Fruit fly (Drosophila melanogaster) whole organism, embryonic: ENCODE data around the gene CG33060.
A peak's percentile ranks its signal among the peaks of the same experiment; 100 is the strongest.

Source experiments
- Atf3 ChIP-seq: fragments of 200-800 bp; sonication (Bioruptor generic); optimal IDR thresholded peaks from 3 replicates; lab custom pipeline; 2016; ENCODE audit warnings: missing biosample characterization, missing genetic modification characterization
- Atf6 ChIP-seq: fragments of 200-800 bp; sonication (Bioruptor generic); IDR thresholded peaks from 2 replicates; pipeline ENCODE4 v1.3.6; 2022; ENCODE audit warnings: missing biosample characterization, missing genetic modification characterization
- Bdp1 ChIP-seq: fragments of 200-800 bp; sonication (Bioruptor generic); optimal IDR thresholded peaks from 3 replicates; lab custom pipeline; 2016; ENCODE audit warnings: missing biosample characterization, missing genetic modification characterization
- CG10209 ChIP-seq: fragments of 200-800 bp; sonication (Bioruptor generic); optimal IDR thresholded peaks from 3 replicates; lab custom pipeline; 2017; ENCODE audit warnings: missing biosample characterization, mild to moderate bottlenecking, missing genetic modification characterization, missing genetic modification reagents
- CG11560 ChIP-seq: fragments of 200-800 bp; sonication (Bioruptor generic); IDR thresholded peaks from 3 replicates; pipeline ENCODE4 v1.3.6; 2022; ENCODE audit warnings: missing biosample characterization, missing genetic modification characterization
- CG12104 ChIP-seq: fragments of 200-800 bp; sonication (Bioruptor generic); optimal IDR thresholded peaks from 3 replicates; lab custom pipeline; 2016; ENCODE audit warnings: missing biosample characterization, missing genetic modification characterization
- CG12219 ChIP-seq: fragments of 200-800 bp; sonication (Bioruptor generic); optimal IDR thresholded peaks from 3 replicates; lab custom pipeline; 2018; ENCODE audit warnings: missing biosample characterization, mild to moderate bottlenecking, missing genetic modification characterization
- CG13894 ChIP-seq: fragments of 200-800 bp; sonication (Bioruptor generic); optimal IDR thresholded peaks from 3 replicates; lab custom pipeline; 2018; ENCODE audit warnings: missing biosample characterization, mild to moderate bottlenecking, missing genetic modification characterization, moderate library complexity
- CG14050 ChIP-seq: fragments of 200-800 bp; sonication (Bioruptor generic); IDR thresholded peaks from 3 replicates; pipeline ENCODE4 v1.3.6; 2022; ENCODE audit warnings: missing biosample characterization, missing genetic modification characterization
- CG1529 ChIP-seq: fragments of 200-800 bp; sonication (Bioruptor generic); optimal IDR thresholded peaks from 3 replicates; lab custom pipeline; 2018; ENCODE audit warnings: missing biosample characterization, missing genetic modification characterization
- CG1602 ChIP-seq: fragments of 200-800 bp; sonication (Bioruptor generic); optimal IDR thresholded peaks from 3 replicates; lab custom pipeline; 2016; ENCODE audit warnings: missing biosample characterization, missing genetic modification characterization
- CG1832 ChIP-seq: fragments of 200-800 bp; sonication (Bioruptor generic); optimal IDR thresholded peaks from 2 replicates; lab custom pipeline; 2017; ENCODE audit warnings: missing biosample characterization, mild to moderate bottlenecking, missing genetic modification characterization, inconsistent platforms
- CG2116 ChIP-seq: fragments of 200-800 bp; sonication (Bioruptor generic); optimal IDR thresholded peaks from 3 replicates; lab custom pipeline; 2018; ENCODE audit warnings: missing biosample characterization, mild to moderate bottlenecking, missing genetic modification characterization
- CG34376 ChIP-seq: fragments of 200-800 bp; sonication (Bioruptor generic); optimal IDR thresholded peaks from 2 replicates; lab custom pipeline; 2018; ENCODE audit warnings: missing biosample characterization, mild to moderate bottlenecking, missing genetic modification characterization
- CG6254 ChIP-seq: fragments of 200-800 bp; sonication (Bioruptor generic); optimal IDR thresholded peaks from 3 replicates; lab custom pipeline; 2017; ENCODE audit warnings: mild to moderate bottlenecking, missing biosample characterization, missing genetic modification reagents, missing genetic modification characterization
- CG7271 ChIP-seq: fragments of 200-800 bp; sonication (Bioruptor generic); optimal IDR thresholded peaks from 2 replicates; lab custom pipeline; 2018; ENCODE audit warnings: missing biosample characterization, mild to moderate bottlenecking, missing genetic modification characterization, moderate library complexity
- CG7745 ChIP-seq: fragments of 200-800 bp; sonication (Bioruptor generic); optimal IDR thresholded peaks from 2 replicates; lab custom pipeline; 2018; ENCODE audit warnings: missing biosample characterization, mild to moderate bottlenecking, missing genetic modification characterization, moderate library complexity
- CG8290 ChIP-seq, 3 experiments: fragments of 200-800 bp; sonication (Bioruptor generic); optimal IDR thresholded peaks; 2 replicates each; lab custom pipeline; 2016 to 2019; ENCODE audit warnings: missing biosample characterization in 3 of 3, missing genetic modification characterization in 3 of 3, mild to moderate bottlenecking in 2 of 3, moderate library complexity in 1 of 3
- CG8944 ChIP-seq: fragments of 200-800 bp; sonication (Bioruptor generic); optimal IDR thresholded peaks from 3 replicates; lab custom pipeline; 2016; ENCODE audit warnings: missing biosample characterization, missing genetic modification characterization
- Dip3 ChIP-seq: fragments of 200-800 bp; sonication (Bioruptor generic); optimal IDR thresholded peaks from 3 replicates; lab custom pipeline; 2016; ENCODE audit warnings: missing biosample characterization, missing genetic modification characterization
- Doc3 ChIP-seq: fragments of 200-800 bp; sonication (Bioruptor generic); IDR thresholded peaks from 3 replicates; pipeline ENCODE4 v1.3.6; 2022; ENCODE audit warnings: missing biosample characterization, missing genetic modification characterization; ENCODE audit not compliant: partially characterized antibody
- ERR ChIP-seq: fragments of 200-800 bp; sonication (Bioruptor generic); optimal IDR thresholded peaks from 2 replicates; lab custom pipeline; 2016; ENCODE audit warnings: missing biosample characterization, missing genetic modification characterization
- Eip74EF ChIP-seq, 2 experiments: fragments of 200-800 bp in 1 of 2; fragments of >200 bp in 1 of 2; sonication (Bioruptor generic) in 1 of 2; optimal IDR thresholded peaks; 2 replicates each; lab custom pipeline; 2017 to 2019; ENCODE audit warnings: missing biosample characterization in 2 of 2, missing genetic modification characterization in 2 of 2, mild to moderate bottlenecking in 1 of 2, moderate library complexity in 1 of 2
- Fer1 ChIP-seq: fragments of 200-800 bp; sonication (Bioruptor generic); optimal IDR thresholded peaks from 2 replicates; lab custom pipeline; 2017; ENCODE audit warnings: missing biosample characterization, mild to moderate bottlenecking, missing genetic modification characterization
- GATAe ChIP-seq: fragments of 200-800 bp; sonication (Bioruptor generic); conservative IDR thresholded peaks from 2 replicates; pipeline ENCODE4 v1.3.6; 2022; ENCODE audit warnings: missing biosample characterization, missing genetic modification characterization
- HmgZ ChIP-seq: fragments of 200-800 bp; sonication (Bioruptor generic); optimal IDR thresholded peaks from 2 replicates; lab custom pipeline; 2018; ENCODE audit warnings: missing biosample characterization, mild to moderate bottlenecking, missing genetic modification characterization
- Lim3 ChIP-seq: fragments of 200-800 bp; sonication (Bioruptor generic); IDR thresholded peaks from 2 replicates; pipeline ENCODE4 v1.3.6; 2022; ENCODE audit warnings: missing biosample characterization, missing genetic modification characterization
- Oaz ChIP-seq: fragments of 200-800 bp; sonication (Bioruptor generic); IDR thresholded peaks from 2 replicates; pipeline ENCODE4 v1.3.6; 2022; ENCODE audit warnings: missing biosample characterization, missing genetic modification characterization
- TFAM ChIP-seq: fragments of 200-800 bp; sonication (Bioruptor generic); optimal IDR thresholded peaks from 2 replicates; lab custom pipeline; 2017; ENCODE audit warnings: missing biosample characterization, missing genetic modification characterization, inconsistent platforms
- Tbp ChIP-seq: fragments of >200 bp; optimal IDR thresholded peaks from 2 replicates; lab custom pipeline; 2018; ENCODE audit warnings: missing biosample characterization, missing genetic modification characterization
- Trl ChIP-seq, 3 experiments: fragments of >200 bp in 2 of 3; fragments of 200-800 bp in 1 of 3; sonication (Bioruptor generic) in 1 of 3; optimal IDR thresholded peaks; 2 replicates in 1 of 3; 3 replicates in 2 of 3; lab custom pipeline; 2016 to 2017; ENCODE audit warnings: missing biosample characterization in 1 of 3, missing genetic modification characterization in 1 of 3
- aop ChIP-seq: fragments of 200-800 bp; sonication (Bioruptor generic); IDR thresholded peaks from 2 replicates; pipeline ENCODE4 v1.3.6; 2022; ENCODE audit warnings: missing biosample characterization, missing genetic modification characterization
- ato ChIP-seq: fragments of 200-800 bp; sonication (Bioruptor generic); IDR thresholded peaks from 2 replicates; pipeline ENCODE4 v1.3.6; 2022; ENCODE audit warnings: missing biosample characterization, missing genetic modification characterization; ENCODE audit not compliant: partially characterized antibody
- cg ChIP-seq: fragments of 200-800 bp; sonication (Bioruptor generic); optimal IDR thresholded peaks from 3 replicates; lab custom pipeline; 2019; ENCODE audit warnings: missing biosample characterization, mild to moderate bottlenecking, missing genetic modification characterization, moderate library complexity
- crp ChIP-seq, 2 experiments: fragments of 200-800 bp; sonication (Bioruptor generic); optimal IDR thresholded peaks; 2 replicates in 1 of 2; 3 replicates in 1 of 2; lab custom pipeline; 2017; ENCODE audit warnings: missing biosample characterization in 2 of 2, missing genetic modification characterization in 2 of 2, mild to moderate bottlenecking in 1 of 2, moderate library complexity in 1 of 2
- danr ChIP-seq: fragments of 200-800 bp; sonication (Bioruptor generic); IDR thresholded peaks from 2 replicates; pipeline ENCODE4 v1.3.6; 2022; ENCODE audit warnings: missing biosample characterization, missing genetic modification characterization
- h ChIP-seq: fragments of >200 bp; optimal IDR thresholded peaks from 2 replicates; lab custom pipeline; 2017
- hkb ChIP-seq, 2 experiments: fragments of 200-800 bp in 1 of 2; fragments of >200 bp in 1 of 2; sonication (Bioruptor generic) in 1 of 2; IDR thresholded peaks in 1 of 2; optimal IDR thresholded peaks in 1 of 2; 2 replicates each; pipeline versions ENCODE4 v1.3.6 to Lab custom; 2017 to 2022; ENCODE audit warnings: missing biosample characterization in 1 of 2, missing genetic modification characterization in 1 of 2
- lbe ChIP-seq: fragments of 200-800 bp; sonication (Bioruptor generic); optimal IDR thresholded peaks from 2 replicates; lab custom pipeline; 2016; ENCODE audit warnings: missing biosample characterization, mild to moderate bottlenecking, missing genetic modification characterization
- lilli ChIP-seq: fragments of 200-800 bp; sonication (Bioruptor generic); optimal IDR thresholded peaks from 3 replicates; lab custom pipeline; 2016; ENCODE audit warnings: missing biosample characterization, missing genetic modification characterization
- nau ChIP-seq: fragments of 200-800 bp; sonication (Bioruptor generic); optimal IDR thresholded peaks from 3 replicates; lab custom pipeline; 2017; ENCODE audit warnings: missing biosample characterization, mild to moderate bottlenecking, missing genetic modification characterization, missing genetic modification reagents
- nerfin-2 ChIP-seq: fragments of 200-800 bp; sonication (Bioruptor generic); IDR thresholded peaks from 2 replicates; pipeline ENCODE4 v1.3.6; 2022; ENCODE audit warnings: missing biosample characterization, missing genetic modification characterization; ENCODE audit not compliant: partially characterized antibody
- pho ChIP-seq: fragments of 200-800 bp; sonication (Bioruptor generic); optimal IDR thresholded peaks from 2 replicates; lab custom pipeline; 2016; ENCODE audit warnings: missing biosample characterization, missing genetic modification characterization
- repo ChIP-seq: fragments of 200-800 bp; sonication (Bioruptor generic); optimal IDR thresholded peaks from 2 replicates; lab custom pipeline; 2016; ENCODE audit warnings: missing biosample characterization, missing genetic modification characterization
- run ChIP-seq: fragments of 200-800 bp; sonication (Bioruptor generic); optimal IDR thresholded peaks from 3 replicates; lab custom pipeline; 2018; ENCODE audit warnings: missing biosample characterization, mild to moderate bottlenecking, missing genetic modification characterization
- slbo ChIP-seq: fragments of 200-800 bp; sonication (Bioruptor generic); IDR thresholded peaks from 2 replicates; pipeline ENCODE4 v1.3.6; 2022; ENCODE audit warnings: missing biosample characterization, missing genetic modification characterization
- tup ChIP-seq: fragments of 200-800 bp; sonication (Bioruptor generic); optimal IDR thresholded peaks from 2 replicates; lab custom pipeline; 2016; ENCODE audit warnings: missing biosample characterization, mild to moderate bottlenecking, missing genetic modification characterization, moderate library complexity
- wor ChIP-seq: fragments of 200-800 bp; sonication (Bioruptor generic); IDR thresholded peaks from 2 replicates; pipeline ENCODE4 v1.3.6; 2022; ENCODE audit warnings: missing biosample characterization, missing genetic modification characterization
- zfh1 ChIP-seq: fragments of 200-800 bp; sonication (Bioruptor generic); IDR thresholded peaks from 3 replicates; pipeline ENCODE4 v1.3.6; 2022; ENCODE audit warnings: missing biosample characterization, missing genetic modification characterization

The CG33060 gene

DNA sequence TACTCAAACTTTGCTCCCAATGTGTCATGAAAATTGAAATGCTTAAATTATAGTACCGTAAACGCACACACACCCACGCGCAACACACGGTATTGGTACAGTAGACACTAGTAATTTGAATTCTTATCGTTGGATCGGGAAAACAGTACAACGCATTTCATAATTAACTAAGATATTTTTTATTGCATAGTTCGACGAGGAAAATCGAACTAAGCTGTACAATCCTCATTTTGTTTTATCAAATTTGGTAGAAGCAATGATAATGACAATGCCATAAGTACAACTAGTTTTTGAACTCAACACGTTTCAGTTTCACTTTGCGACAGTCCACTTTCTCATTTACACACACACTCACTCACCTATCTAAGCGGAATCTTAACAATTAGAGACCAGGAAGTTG is 49.9 kb downstream of the CG33060 start (continued):
- TF ChIP-seq nerfin-2, result no peak
- TF ChIP-seq zfh1, result peak; percentile 62; the same call in 2 of the 3 replicates
- TF ChIP-seq Dip3, result peak; percentile 45
- TF ChIP-seq lbe, result no peak
- no peak for TF ChIP-seq Tbp
- TF ChIP-seq cg (GFP tag; lab: Kevin White, UChicago), result peak; percentile 78
- peak; percentile 75 for TF ChIP-seq slbo (GFP tag; lab: Robert Waterston, UW)
- no peak for TF ChIP-seq CG34376 (GFP tag; lab: Kevin White, UChicago)
- peak; percentile 34 for TF ChIP-seq CG1529 (GFP tag; lab: Kevin White, UChicago)
- TF ChIP-seq Atf6, result peak; percentile 65; the same call in 1 of the 2 replicates
- TF ChIP-seq Trl (optimal IDR thresholded peaks at IDR 0.05; lab: Kevin White, UChicago), result no peak
- TF ChIP-seq Trl (GFP tag; optimal IDR thresholded peaks at IDR 0.05; lab: Kevin White, UChicago), result peak; percentile 60
- TF ChIP-seq CG7271, result no peak
- peak; percentile 76 for TF ChIP-seq lilli (GFP tag; lab: Kevin White, UChicago)
- TF ChIP-seq Fer1, result peak; percentile 74
- TF ChIP-seq danr, result peak; percentile 61
- peak; percentile 38 for TF ChIP-seq CG13894 (tag; lab: Kevin White, UChicago)
- TF ChIP-seq nau (GFP tag; lab: Kevin White, UChicago), result peak; percentile 67
- TF ChIP-seq run (tag; lab: Kevin White, UChicago), result peak; percentile 31
- no peak for TF ChIP-seq CG2116 (GFP tag; lab: Kevin White, UChicago)
- TF ChIP-seq HmgZ (tag; lab: Kevin White, UChicago), result peak; percentile 70
- TF ChIP-seq ato (GFP tag; lab: Robert Waterston, UW), result no peak
- no peak for TF ChIP-seq repo (GFP tag; lab: Kevin White, UChicago)
- no peak for TF ChIP-seq GATAe (GFP tag; lab: Robert Waterston, UW)
- TF ChIP-seq Oaz, result peak; percentile 27; the same call in 1 of the 2 replicates
- no peak for TF ChIP-seq ERR (GFP tag; lab: Kevin White, UChicago)
- no peak for TF ChIP-seq Bdp1
- TF ChIP-seq CG10209, result peak; percentile 56
- no peak for TF ChIP-seq CG7745 (tag; lab: Kevin White, UChicago)
- TF ChIP-seq CG11560 (tag; lab: Robert Waterston, UW), result no peak
- TF ChIP-seq tup, result no peak
- TF ChIP-seq Eip74EF (GFP tag; optimal IDR thresholded peaks at IDR 0.05; lab: Kevin White, UChicago), result peak in 1 of 2 experiments; percentile 80
- no peak for TF ChIP-seq CG1832
- peak; percentile 53 for TF ChIP-seq CG12104 (GFP tag; lab: Kevin White, UChicago)
- no peak for TF ChIP-seq aop
- no peak for TF ChIP-seq CG8290 (GFP tag; optimal IDR thresholded peaks at IDR 0.05; lab: Kevin White, UChicago)
- TF ChIP-seq CG8290 (tag; optimal IDR thresholded peaks at IDR 0.05; lab: Kevin White, UChicago), result peak in 1 of 2 experiments; percentile 73
- peak; percentile 43; the same call in 1 of the 2 replicates for TF ChIP-seq wor (GFP tag; lab: Robert Waterston, UW)
- TF ChIP-seq TFAM (GFP tag; lab: Kevin White, UChicago), result no peak
- no peak for TF ChIP-seq Doc3 (GFP tag; lab: Robert Waterston, UW)
- TF ChIP-seq CG1602 (GFP tag; lab: Kevin White, UChicago), result peak; percentile 43
- TF ChIP-seq pho (GFP tag; lab: Kevin White, UChicago), result peak; percentile 59
- no peak for TF ChIP-seq Lim3 (GFP tag; lab: Robert Waterston, UW)
- no peak for TF ChIP-seq CG6254 (GFP tag; lab: Kevin White, UChicago)
- TF ChIP-seq Atf3, result peak; percentile 41
- no peak for TF ChIP-seq hkb (optimal IDR thresholded peaks at IDR 0.05; lab: Kevin White, UChicago)
- TF ChIP-seq hkb (GFP tag; IDR thresholded peaks at IDR 0.05; lab: Robert Waterston, UW), result peak; percentile 41; the same call in 1 of the 2 replicates
- TF ChIP-seq CG14050, result no peak
- no peak for TF ChIP-seq crp (GFP tag; optimal IDR thresholded peaks at IDR 0.05; lab: Kevin White, UChicago)
- peak; percentile 65 for TF ChIP-seq CG12219
- TF ChIP-seq CG8944 (GFP tag; lab: Kevin White, UChicago), result peak; percentile 66
- TF ChIP-seq h (lab: Kevin White, UChicago), result no peak
